Fruit fly (Drosophila melanogaster): ENCODE measurements around the gene Rbf2.

dm6 chr3R:16004691-16005474 is 39.6 kb downstream of the Rbf2 start:
- TF ChIP-seq Ets98B (GFP tag; IDR thresholded peaks at IDR 0.05) = peak; percentile 19; the same call in 1 of the 2 replicates
- TF ChIP-seq D1 (tag; optimal IDR thresholded peaks at IDR 0.05) = no peak
- TF ChIP-seq EcR (GFP tag; optimal IDR thresholded peaks at IDR 0.05) = no peak
- TF ChIP-seq CG12605 (GFP tag; IDR thresholded peaks at IDR 0.05) = 0 out of 2 replicates have a peak, but pooled peaks have one; percentile 23
- 0 out of 3 replicates have a peak, but pooled peaks have one; percentile 43 for TF ChIP-seq fd96Ca (GFP tag; IDR thresholded peaks at IDR 0.05)
- TF ChIP-seq CG17806 (tag; optimal IDR thresholded peaks at IDR 0.05) = no peak
- no peak for TF ChIP-seq CG9948 (tag; optimal IDR thresholded peaks at IDR 0.05)
- TF ChIP-seq Pif1A (GFP tag; optimal IDR thresholded peaks at IDR 0.05) = no peak
- no peak for TF ChIP-seq CG13204 (GFP tag; optimal IDR thresholded peaks at IDR 0.05)
- no peak for TF ChIP-seq CG14655 (GFP tag; optimal IDR thresholded peaks at IDR 0.05)
- no peak for TF ChIP-seq CG10348 (GFP tag; IDR thresholded peaks at IDR 0.05)
- no peak for TF ChIP-seq rn (GFP tag; IDR thresholded peaks at IDR 0.05)
- TF ChIP-seq CG15710 (tag; optimal IDR thresholded peaks at IDR 0.05) = no peak
- TF ChIP-seq Pif1B (GFP tag; optimal IDR thresholded peaks at IDR 0.05) = no peak

Data from whole organism, pupa.